Fruit fly (Drosophila melanogaster): ENCODE measurements around the gene Glut4EF.

The Glut4EF gene

DNA sequence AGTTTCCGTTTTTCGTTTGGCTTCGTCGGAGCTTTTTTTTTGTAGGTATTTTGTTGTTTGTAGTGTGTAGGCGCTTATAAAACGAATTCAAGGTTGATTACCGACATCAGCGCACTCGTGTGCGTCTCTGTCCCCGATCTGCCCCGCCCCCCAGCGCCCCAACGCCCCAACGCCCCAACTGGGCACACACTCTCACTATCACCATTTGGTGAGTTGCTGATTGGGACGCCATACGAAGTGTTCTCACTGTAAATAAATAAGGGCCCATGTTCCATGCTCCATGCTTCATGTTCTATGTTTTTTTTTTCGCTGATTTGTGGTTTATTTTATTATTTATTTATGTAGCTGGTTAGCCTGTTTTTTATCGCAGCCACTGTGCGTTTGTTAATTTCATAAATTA, 17.0 kb downstream of the Glut4EF start:
- TF ChIP-seq Sox14 (GFP tag; optimal IDR thresholded peaks at IDR 0.05) (no peak), CG6276 (GFP tag; optimal IDR thresholded peaks at IDR 0.05) (no peak), eg (GFP tag; IDR thresholded peaks at IDR 0.05) (0 out of 3 replicates have a peak, but pooled peaks have one; percentile 5), CG10631 (GFP tag; optimal IDR thresholded peaks at IDR 0.05) (no peak), Hr38 (GFP tag; optimal IDR thresholded peaks at IDR 0.05) (no peak), Eip75B (GFP tag; optimal IDR thresholded peaks at IDR 0.05) (no peak), Eip78C (GFP tag) (no peak), pdm3 (GFP tag; optimal IDR thresholded peaks at IDR 0.05) (no peak), OdsH (GFP tag; optimal IDR thresholded peaks at IDR 0.05) (no peak), fkh (GFP tag; optimal IDR thresholded peaks at IDR 0.05) (peak; percentile 85), CG11762 (GFP tag; optimal IDR thresholded peaks at IDR 0.05; ENCODE audit: insufficient read depth) (no peak), CG6854 (GFP tag; optimal IDR thresholded peaks at IDR 0.05) (no peak), CG9139 (GFP tag; optimal IDR thresholded peaks at IDR 0.05) (no peak), CG11902 (GFP tag; optimal IDR thresholded peaks at IDR 0.05) (no peak)

DNA sequence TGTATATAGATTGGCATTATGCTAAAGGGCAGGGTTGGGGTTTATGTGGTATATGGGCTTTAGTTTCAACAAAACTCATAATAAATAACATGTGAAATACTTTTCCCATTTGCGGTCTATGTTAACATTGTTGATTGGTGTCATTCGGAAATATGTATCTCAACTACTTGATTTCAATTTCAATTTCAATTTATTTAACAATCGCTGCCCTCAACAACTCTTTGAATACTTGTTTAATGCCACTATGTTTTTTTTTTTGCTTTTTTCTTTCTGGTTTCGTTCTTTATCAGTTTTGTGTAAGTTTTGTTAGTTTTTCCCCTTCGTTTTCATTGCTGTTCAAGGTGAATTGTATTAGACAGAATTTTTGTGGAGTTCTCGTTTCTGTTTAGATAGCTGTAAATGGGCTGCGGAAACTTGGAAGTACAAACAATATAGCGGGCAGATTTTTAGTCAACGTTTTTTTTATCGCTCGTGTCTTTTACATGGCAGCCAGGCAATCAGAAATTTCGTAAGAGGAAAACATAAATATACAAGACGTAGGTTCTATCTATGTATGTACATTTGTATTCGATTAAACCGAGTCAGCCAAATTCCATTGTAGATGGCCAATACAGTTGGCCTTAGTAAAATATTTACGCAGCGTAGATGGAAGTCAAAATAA, 17.6 kb downstream of the Glut4EF start:
- TF ChIP-seq CG6276 (GFP tag; optimal IDR thresholded peaks at IDR 0.05) = no peak
- TF ChIP-seq CG3032 (tag; optimal IDR thresholded peaks at IDR 0.05) = no peak
- no peak for TF ChIP-seq svp (GFP tag)
- TF ChIP-seq CG31627 (GFP tag; optimal IDR thresholded peaks at IDR 0.05) = no peak
- no peak for TF ChIP-seq Smox (GFP tag; optimal IDR thresholded peaks at IDR 0.05)
- no peak for TF ChIP-seq Lpt (GFP tag; optimal IDR thresholded peaks at IDR 0.05)
- peak; percentile 14 for TF ChIP-seq fkh (GFP tag; optimal IDR thresholded peaks at IDR 0.05)

DNA sequence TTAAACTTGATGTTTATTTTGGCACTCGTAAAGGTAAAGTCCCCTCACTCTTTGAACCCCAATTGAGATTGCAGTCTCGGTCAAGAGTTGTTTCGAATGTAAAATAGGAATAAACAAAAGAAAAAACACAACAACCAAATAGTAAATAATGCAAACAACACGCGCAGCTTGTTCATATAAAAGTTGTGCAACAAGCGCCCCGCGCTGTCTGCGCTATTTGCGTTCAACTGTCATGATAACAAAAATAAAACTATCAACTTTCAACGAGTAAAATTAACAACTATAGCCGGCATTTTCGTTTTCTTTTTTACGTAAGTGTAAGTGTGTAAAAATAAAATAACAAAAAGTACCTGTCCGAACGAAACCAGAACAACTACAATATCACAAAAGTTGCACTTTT, 18.2 kb downstream of the Glut4EF start:
- TF ChIP-seq achi (GFP tag; optimal IDR thresholded peaks at IDR 0.05) = no peak
- no peak for TF ChIP-seq Sox102F (GFP tag; optimal IDR thresholded peaks at IDR 0.05)
- no peak for TF ChIP-seq CG9139 (GFP tag; optimal IDR thresholded peaks at IDR 0.05)
- TF ChIP-seq eg (GFP tag; IDR thresholded peaks at IDR 0.05) = no peak
- TF ChIP-seq CG11294 (GFP tag; IDR thresholded peaks at IDR 0.05) = no peak
- TF ChIP-seq CG6163 (GFP tag; IDR thresholded peaks at IDR 0.05) = no peak
- no peak for TF ChIP-seq salr (GFP tag; optimal IDR thresholded peaks at IDR 0.05)
- no peak for TF ChIP-seq CG7368 (GFP tag; optimal IDR thresholded peaks at IDR 0.05)

DNA sequence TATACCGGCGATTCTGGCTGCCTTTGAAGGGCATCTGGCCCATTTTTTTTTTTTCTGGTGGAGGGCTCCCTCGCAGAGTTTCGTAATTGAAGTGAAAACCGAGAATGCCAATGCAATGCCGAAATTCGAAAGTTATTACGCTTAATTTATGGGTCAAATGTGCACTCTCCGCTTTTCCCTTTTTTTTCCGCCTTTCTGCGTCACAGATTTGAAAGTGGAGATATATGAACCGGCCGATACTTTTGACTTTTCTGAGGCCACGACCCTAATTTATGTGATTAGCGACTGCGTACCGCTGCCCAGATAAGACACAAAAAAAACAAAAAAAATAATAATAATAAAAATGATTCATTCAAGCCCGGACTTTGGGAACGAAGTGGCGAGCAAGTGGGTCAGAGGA, 23.1 kb downstream of the Glut4EF start:
- no peak for TF ChIP-seq CG31627 (GFP tag; optimal IDR thresholded peaks at IDR 0.05)
- TF ChIP-seq Eip78C (GFP tag) = peak; percentile 54
- TF ChIP-seq CG11294 (GFP tag; IDR thresholded peaks at IDR 0.05) = no peak
- TF ChIP-seq svp (GFP tag) = peak; percentile 83
- peak; percentile 66 for TF ChIP-seq CG6854 (GFP tag; optimal IDR thresholded peaks at IDR 0.05)
- peak; percentile 96 for TF ChIP-seq Blimp-1 (GFP tag; optimal IDR thresholded peaks at IDR 0.05)
- peak; percentile 11 for TF ChIP-seq Met (GFP tag; optimal IDR thresholded peaks at IDR 0.05)
- TF ChIP-seq CG9139 (GFP tag; optimal IDR thresholded peaks at IDR 0.05) = no peak
- TF ChIP-seq Hr38 (GFP tag; optimal IDR thresholded peaks at IDR 0.05) = no peak
- no peak for TF ChIP-seq CG6792 (GFP tag; optimal IDR thresholded peaks at IDR 0.05)
- no peak for TF ChIP-seq net (GFP tag; optimal IDR thresholded peaks at IDR 0.05)
- no peak for TF ChIP-seq Ets96B (tag; optimal IDR thresholded peaks at IDR 0.05)
- no peak for TF ChIP-seq CG10669 (GFP tag; optimal IDR thresholded peaks at IDR 0.05)
- TF ChIP-seq Eip93F (GFP tag; optimal IDR thresholded peaks at IDR 0.05) = peak; percentile 55
- TF ChIP-seq CG6808 (GFP tag; optimal IDR thresholded peaks at IDR 0.05) = no peak
- TF ChIP-seq topi (GFP tag; optimal IDR thresholded peaks at IDR 0.05) = peak; percentile 2
- TF ChIP-seq Smox (GFP tag; optimal IDR thresholded peaks at IDR 0.05) = peak; percentile 1
- no peak for TF ChIP-seq ss (GFP tag; optimal IDR thresholded peaks at IDR 0.05)
- no peak for TF ChIP-seq Hr4 (GFP tag; optimal IDR thresholded peaks at IDR 0.05)
- peak; percentile 44 for TF ChIP-seq Eip75B (GFP tag; optimal IDR thresholded peaks at IDR 0.05)

All from whole organism, prepupa.